Worm (Caenorhabditis elegans) whole organism, L2 larva: Measurements from ENCODE around the gene F26A1.1.
A peak's percentile ranks its signal among the peaks of the same experiment; 100 is the strongest.

Source experiments
- C34F6.9 ChIP-seq: fragments of 150-350 bp; optimal IDR thresholded peaks from 2 replicates; lab custom pipeline; 2014; ENCODE audit warnings: missing biosample characterization, missing genetic modification characterization
- R02D3.7 ChIP-seq: fragments of 150-350 bp; optimal IDR thresholded peaks from 2 replicates; lab custom pipeline; 2014; ENCODE audit warnings: missing biosample characterization, missing genetic modification characterization
- Y55F3AM.14 ChIP-seq: fragments of 200-800 bp; sonication (Bioruptor generic); optimal IDR thresholded peaks from 2 replicates; lab custom pipeline; 2018; ENCODE audit warnings: mild to moderate bottlenecking, missing genetic modification characterization, missing compliant biosample characterization
- ZK546.5 ChIP-seq: sonication (generic microtip); optimal IDR thresholded peaks from 2 replicates; lab custom pipeline; 2017; ENCODE audit warnings: missing biosample characterization, missing genetic modification characterization
- alr-1 ChIP-seq: fragments of 150-350 bp; optimal IDR thresholded peaks from 2 replicates; lab custom pipeline; 2014; ENCODE audit warnings: missing biosample characterization, missing genetic modification characterization
- aly-2 ChIP-seq: fragments of 150-350 bp; optimal IDR thresholded peaks from 2 replicates; lab custom pipeline; 2014; ENCODE audit warnings: missing biosample characterization, missing genetic modification characterization
- ama-1 ChIP-seq: fragments of 150-350 bp; optimal IDR thresholded peaks from 2 replicates; lab custom pipeline; 2018; ENCODE audit warnings: inconsistent platforms
- blmp-1 ChIP-seq: sonication (generic microtip); optimal IDR thresholded peaks from 2 replicates; lab custom pipeline; 2017; ENCODE audit warnings: missing genetic modification characterization, mild to moderate bottlenecking, missing compliant biosample characterization, antibody characterized with exemption, moderate library complexity; ENCODE audit not compliant: insufficient read depth
- ceh-16 ChIP-seq: fragments of 150-350 bp; optimal IDR thresholded peaks from 2 replicates; lab custom pipeline; 2014; ENCODE audit warnings: missing biosample characterization, missing genetic modification characterization
- ceh-82 ChIP-seq: fragments of 150-350 bp; optimal IDR thresholded peaks from 2 replicates; lab custom pipeline; 2014; ENCODE audit warnings: missing biosample characterization, missing genetic modification characterization
- crh-2 ChIP-seq: sonication (generic microtip); optimal IDR thresholded peaks from 2 replicates; lab custom pipeline; 2017; ENCODE audit warnings: missing biosample characterization, missing genetic modification characterization
- dmd-4 ChIP-seq: sonication (generic microtip); optimal IDR thresholded peaks from 2 replicates; lab custom pipeline; 2017; ENCODE audit warnings: missing biosample characterization, missing genetic modification characterization
- egl-27 ChIP-seq: sonication (generic microtip); optimal IDR thresholded peaks from 3 replicates; lab custom pipeline; 2017; ENCODE audit warnings: missing biosample characterization, missing genetic modification reagents, missing genetic modification characterization
- elt-1 ChIP-seq: fragments of 150-350 bp; optimal IDR thresholded peaks from 2 replicates; lab custom pipeline; 2014; ENCODE audit warnings: missing biosample characterization, missing genetic modification characterization
- elt-3 ChIP-seq: sonication (generic microtip); optimal IDR thresholded peaks from 2 replicates; lab custom pipeline; 2017; ENCODE audit warnings: missing biosample characterization, missing genetic modification characterization
- fos-1 ChIP-seq: fragments of 150-350 bp; optimal IDR thresholded peaks from 2 replicates; lab custom pipeline; 2014; ENCODE audit warnings: missing biosample characterization, missing genetic modification characterization
- lin-11 ChIP-seq: fragments of 150-350 bp; sonication (generic microtip); optimal IDR thresholded peaks from 2 replicates; lab custom pipeline; 2014; ENCODE audit warnings: missing biosample characterization, missing genetic modification characterization, inconsistent platforms, mixed read lengths
- lin-13 ChIP-seq: fragments of 150-350 bp; optimal IDR thresholded peaks from 2 replicates; lab custom pipeline; 2014; ENCODE audit warnings: missing biosample characterization, missing genetic modification reagents, missing genetic modification characterization
- lsy-2 ChIP-seq, 2 experiments: fragments of 150-350 bp in 1 of 2; sonication (generic microtip) in 1 of 2; optimal IDR thresholded peaks; 2 replicates each; lab custom pipeline; 2014 to 2017; ENCODE audit warnings: missing biosample characterization in 2 of 2, missing genetic modification characterization in 2 of 2
- mab-5 ChIP-seq: fragments of 150-350 bp; optimal IDR thresholded peaks from 2 replicates; lab custom pipeline; 2014; ENCODE audit warnings: missing biosample characterization, missing genetic modification characterization
- mbf-1 ChIP-seq: sonication (generic microtip); optimal IDR thresholded peaks from 2 replicates; lab custom pipeline; 2017; ENCODE audit warnings: missing biosample characterization, missing genetic modification characterization
- mdl-1 ChIP-seq, 2 experiments: fragments of 150-350 bp in 1 of 2; sonication (generic microtip) in 1 of 2; optimal IDR thresholded peaks; 2 replicates each; lab custom pipeline; 2017; ENCODE audit warnings: missing biosample characterization in 2 of 2, missing genetic modification characterization in 2 of 2
- nhr-10 ChIP-seq: sonication (generic microtip); optimal IDR thresholded peaks from 2 replicates; lab custom pipeline; 2017; ENCODE audit warnings: missing biosample characterization, missing genetic modification characterization
- nhr-11 ChIP-seq: fragments of 150-350 bp; optimal IDR thresholded peaks from 2 replicates; lab custom pipeline; 2014; ENCODE audit warnings: missing biosample characterization, missing genetic modification characterization
- nhr-12 ChIP-seq: fragments of 150-350 bp; optimal IDR thresholded peaks from 2 replicates; lab custom pipeline; 2014; ENCODE audit warnings: missing biosample characterization, missing genetic modification characterization
- nhr-129 ChIP-seq: fragments of 150-350 bp; optimal IDR thresholded peaks from 2 replicates; lab custom pipeline; 2014; ENCODE audit warnings: missing biosample characterization, missing genetic modification characterization
- nhr-21 ChIP-seq: fragments of 150-350 bp; optimal IDR thresholded peaks from 2 replicates; lab custom pipeline; 2014; ENCODE audit warnings: missing biosample characterization, missing genetic modification characterization
- nhr-25 ChIP-seq: fragments of 150-350 bp; sonication (generic microtip); optimal IDR thresholded peaks from 3 replicates; lab custom pipeline; 2014; ENCODE audit warnings: missing biosample characterization, missing genetic modification characterization
- nhr-6 ChIP-seq: fragments of 150-350 bp; optimal IDR thresholded peaks from 2 replicates; lab custom pipeline; 2014; ENCODE audit warnings: missing biosample characterization, missing genetic modification characterization
- nhr-77 ChIP-seq: fragments of 150-350 bp; optimal IDR thresholded peaks from 2 replicates; lab custom pipeline; 2014; ENCODE audit warnings: missing biosample characterization, missing genetic modification characterization
- peb-1 ChIP-seq: fragments of 150-350 bp; optimal IDR thresholded peaks from 2 replicates; lab custom pipeline; 2014; ENCODE audit warnings: missing biosample characterization, missing genetic modification characterization
- sem-4 ChIP-seq: fragments of 150-350 bp; optimal IDR thresholded peaks from 2 replicates; lab custom pipeline; 2014; ENCODE audit warnings: missing biosample characterization, missing genetic modification reagents, missing genetic modification characterization
- skn-1 ChIP-seq: sonication (generic microtip); optimal IDR thresholded peaks from 2 replicates; lab custom pipeline; 2017; ENCODE audit warnings: missing biosample characterization, missing genetic modification characterization
- sma-3 ChIP-seq: sonication (generic microtip); optimal IDR thresholded peaks from 2 replicates; lab custom pipeline; 2016; ENCODE audit warnings: missing genetic modification reagents, missing genetic modification characterization, missing compliant biosample characterization
- sma-9 ChIP-seq, 2 experiments: fragments of 150-350 bp in 1 of 2; sonication (generic microtip) in 1 of 2; optimal IDR thresholded peaks; 2 replicates each; lab custom pipeline; 2014 to 2016; ENCODE audit warnings: missing genetic modification characterization in 2 of 2, mild to moderate bottlenecking in 1 of 2, missing biosample characterization in 1 of 2, missing compliant biosample characterization in 1 of 2, missing genetic modification reagents in 1 of 2, moderate library complexity in 1 of 2
- snpc-4 ChIP-seq: fragments of 150-350 bp; optimal IDR thresholded peaks from 2 replicates; lab custom pipeline; 2014; ENCODE audit warnings: missing biosample characterization, missing genetic modification characterization
- unc-39 ChIP-seq: fragments of 150-350 bp; optimal IDR thresholded peaks from 2 replicates; lab custom pipeline; 2014; ENCODE audit warnings: missing biosample characterization, missing genetic modification characterization
- unc-55 ChIP-seq: fragments of 150-350 bp; sonication (generic microtip); optimal IDR thresholded peaks from 3 replicates; lab custom pipeline; 2014; ENCODE audit warnings: missing biosample characterization, missing genetic modification reagents, missing genetic modification characterization
- unc-62 ChIP-seq: fragments of 150-350 bp; optimal IDR thresholded peaks from 2 replicates; lab custom pipeline; 2014; ENCODE audit warnings: missing biosample characterization, missing genetic modification reagents, missing genetic modification characterization
- zag-1 ChIP-seq: fragments of 150-350 bp; optimal IDR thresholded peaks from 2 replicates; lab custom pipeline; 2014; ENCODE audit warnings: missing biosample characterization, missing genetic modification characterization
- ztf-1 ChIP-seq: fragments of 200-800 bp; sonication (Bioruptor generic); conservative IDR thresholded peaks from 2 replicates; pipeline ENCODE4 v1.3.6; 2022; ENCODE audit warnings: missing genetic modification characterization, missing compliant biosample characterization
- ztf-11 ChIP-seq: sonication (generic microtip); optimal IDR thresholded peaks from 2 replicates; lab custom pipeline; 2017; ENCODE audit warnings: missing biosample characterization, missing genetic modification characterization

F26A1.1 gene

DNA sequence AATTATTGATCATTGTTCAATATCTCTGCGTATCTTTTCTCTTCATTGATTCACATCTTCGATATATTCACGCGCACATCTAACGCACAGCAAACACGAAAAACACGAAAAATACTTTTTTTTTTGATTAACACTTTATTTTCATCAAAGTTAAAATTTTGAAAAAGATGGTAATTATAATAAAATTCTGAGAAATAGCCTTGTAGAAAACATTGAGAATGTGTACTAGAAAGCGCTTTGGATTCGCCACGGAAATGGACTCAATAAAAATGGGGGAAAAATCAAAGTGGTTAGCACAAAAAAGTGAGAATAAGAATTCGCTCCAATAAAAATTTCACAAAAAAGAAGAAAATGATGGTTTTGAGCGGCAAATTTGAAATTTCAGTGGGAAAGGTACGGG is 43.2 kb downstream of the F26A1.1 start, which contains the start of gene F26F4.6:
F26F4.6 (minus strand) TSS at position 101 of the 400 bp plus-strand sequence.
- TF ChIP-seq zag-1 (tag; lab: Kevin White, UChicago) (no peak), nhr-129 (tag; lab: Kevin White, UChicago) (no peak), blmp-1 (tag; lab: Kevin White, UChicago) (no peak), R02D3.7 (no peak), nhr-6 (tag; lab: Kevin White, UChicago) (no peak), ztf-1 (no peak), lsy-2 (tag; optimal IDR thresholded peaks at IDR 0.05; lab: Kevin White, UChicago) (no peak), nhr-77 (tag; lab: Kevin White, UChicago) (no peak), ZK546.5 (tag; lab: Kevin White, UChicago) (no peak), ama-1 (no peak), mab-5 (tag; lab: Kevin White, UChicago) (no peak), fos-1 (tag; lab: Kevin White, UChicago) (no peak), unc-55 (GFP tag; lab: Kevin White, UChicago) (no peak), nhr-25 (tag; lab: Kevin White, UChicago) (no peak)

ce11 chrIII:4895313-4895712 is 45.0 kb downstream of the F26A1.1 start:
- TF ChIP-seq mdl-1 (tag; optimal IDR thresholded peaks at IDR 0.05; lab: Kevin White, UChicago) (no peak), lin-11 (tag; lab: Kevin White, UChicago) (no peak), ztf-11 (tag; lab: Kevin White, UChicago) (no peak), ceh-16 (tag; lab: Kevin White, UChicago) (no peak), sma-9 (GFP tag; optimal IDR thresholded peaks at IDR 0.05; lab: Kevin White, UChicago) (no peak), sma-9 (tag; optimal IDR thresholded peaks at IDR 0.05; lab: Kevin White, UChicago) (no peak), elt-3 (tag; lab: Kevin White, UChicago) (no peak), nhr-12 (tag; lab: Kevin White, UChicago) (no peak), peb-1 (no peak), sma-3 (GFP tag; lab: Kevin White, UChicago) (no peak), ZK546.5 (tag; lab: Kevin White, UChicago) (no peak)

- no peak for TF ChIP-seq ceh-16 (tag; lab: Kevin White, UChicago)
- no peak for TF ChIP-seq lin-13 (GFP tag; lab: Kevin White, UChicago)
- no peak for TF ChIP-seq unc-55 (GFP tag; lab: Kevin White, UChicago)
- no peak for TF ChIP-seq sem-4 (tag; lab: Kevin White, UChicago)
- TF ChIP-seq egl-27, result no peak
- no peak for TF ChIP-seq mdl-1 (tag; optimal IDR thresholded peaks at IDR 0.05; lab: Kevin White, UChicago)
- TF ChIP-seq nhr-11 (tag; lab: Kevin White, UChicago), result no peak
- no peak for TF ChIP-seq sma-9 (GFP tag; optimal IDR thresholded peaks at IDR 0.05; lab: Kevin White, UChicago)
- TF ChIP-seq sma-9 (tag; optimal IDR thresholded peaks at IDR 0.05; lab: Kevin White, UChicago), result no peak
- TF ChIP-seq snpc-4, result no peak
- no peak for TF ChIP-seq R02D3.7
- TF ChIP-seq zag-1 (tag; lab: Kevin White, UChicago), result no peak
- no peak for TF ChIP-seq unc-62 (GFP tag; lab: Kevin White, UChicago)
Observed at ce11 chrIII:4899035-4899578, 48.8 kb downstream of the F26A1.1 start, which contains the start of gene nhl-2. Gene nhl-2 (minus strand): TSS chrIII:4899085.

DNA sequence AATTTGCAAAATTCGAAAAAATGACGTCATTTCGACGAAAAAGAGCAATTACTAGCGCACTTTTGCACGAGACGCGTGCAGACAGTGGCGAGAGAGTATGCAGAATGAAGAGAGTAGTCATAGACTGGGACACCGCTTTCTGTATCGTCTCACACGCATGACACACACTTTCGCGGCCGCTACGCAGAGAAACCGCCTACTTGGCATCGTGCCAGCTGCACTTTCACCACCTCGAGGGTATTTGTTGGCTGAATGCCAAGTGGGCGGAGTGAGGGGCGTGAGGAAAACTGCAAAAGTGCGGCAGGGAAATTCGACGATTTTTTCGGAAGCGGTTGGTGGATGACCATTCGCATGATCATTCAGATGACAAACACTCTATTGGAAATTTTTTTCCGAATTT is 49.4 kb downstream of the F26A1.1 start:
- TF ChIP-seq Y55F3AM.14 (GFP tag; lab: Kevin White, UChicago), result peak; percentile 99
- peak; percentile 88 for TF ChIP-seq ZK546.5 (tag; lab: Kevin White, UChicago)
- TF ChIP-seq nhr-6 (tag; lab: Kevin White, UChicago), result peak; percentile 97
- peak; percentile 94 to 97 for TF ChIP-seq lsy-2 (tag; optimal IDR thresholded peaks at IDR 0.05; lab: Kevin White, UChicago)
- peak; percentile 94 to 99 for TF ChIP-seq mdl-1 (tag; optimal IDR thresholded peaks at IDR 0.05; lab: Kevin White, UChicago)
- peak; percentile 36 for TF ChIP-seq ama-1
- TF ChIP-seq crh-2 (tag; lab: Kevin White, UChicago), result peak; percentile 99
- peak; percentile 100 for TF ChIP-seq fos-1 (tag; lab: Kevin White, UChicago)
- TF ChIP-seq ceh-16 (tag; lab: Kevin White, UChicago), result peak; percentile 99
- TF ChIP-seq nhr-21 (tag; lab: Kevin White, UChicago), result peak; percentile 99
- TF ChIP-seq sma-3 (GFP tag; lab: Kevin White, UChicago), result peak; percentile 100
- TF ChIP-seq alr-1 (tag; lab: Kevin White, UChicago), result peak; percentile 67
- peak; percentile 41 for TF ChIP-seq skn-1
- peak; percentile 99 for TF ChIP-seq nhr-25 (tag; lab: Kevin White, UChicago)
- peak; percentile 92 for TF ChIP-seq ceh-82
- TF ChIP-seq aly-2, result no peak
- peak; percentile 98 for TF ChIP-seq lin-13 (GFP tag; lab: Kevin White, UChicago)
- TF ChIP-seq lin-11 (tag; lab: Kevin White, UChicago), result peak; percentile 99
- no peak for TF ChIP-seq nhr-11 (tag; lab: Kevin White, UChicago)
- peak; percentile 41 for TF ChIP-seq peb-1
- peak; percentile 98 for TF ChIP-seq egl-27
- TF ChIP-seq elt-1 (tag; lab: Kevin White, UChicago), result peak; percentile 19
- TF ChIP-seq C34F6.9 (tag; lab: Kevin White, UChicago), result peak; percentile 99
- TF ChIP-seq zag-1 (tag; lab: Kevin White, UChicago), result peak; percentile 98
- peak; percentile 68 for TF ChIP-seq dmd-4 (tag; lab: Kevin White, UChicago)
- TF ChIP-seq unc-39 (tag; lab: Kevin White, UChicago), result no peak
- peak; percentile 86 for TF ChIP-seq nhr-10 (tag; lab: Kevin White, UChicago)
- peak; percentile 96 for TF ChIP-seq mab-5 (tag; lab: Kevin White, UChicago)
- TF ChIP-seq blmp-1 (tag; lab: Kevin White, UChicago), result peak; percentile 99
- TF ChIP-seq sem-4 (tag; lab: Kevin White, UChicago), result peak; percentile 99
- TF ChIP-seq unc-55 (GFP tag; lab: Kevin White, UChicago), result peak; percentile 99
- TF ChIP-seq mbf-1 (tag; lab: Kevin White, UChicago), result no peak
- TF ChIP-seq nhr-77 (tag; lab: Kevin White, UChicago), result peak; percentile 89
